Fruit fly (Drosophila melanogaster): ENCODE measurements around the gene CG13359.

Gene CG13359

DNA sequence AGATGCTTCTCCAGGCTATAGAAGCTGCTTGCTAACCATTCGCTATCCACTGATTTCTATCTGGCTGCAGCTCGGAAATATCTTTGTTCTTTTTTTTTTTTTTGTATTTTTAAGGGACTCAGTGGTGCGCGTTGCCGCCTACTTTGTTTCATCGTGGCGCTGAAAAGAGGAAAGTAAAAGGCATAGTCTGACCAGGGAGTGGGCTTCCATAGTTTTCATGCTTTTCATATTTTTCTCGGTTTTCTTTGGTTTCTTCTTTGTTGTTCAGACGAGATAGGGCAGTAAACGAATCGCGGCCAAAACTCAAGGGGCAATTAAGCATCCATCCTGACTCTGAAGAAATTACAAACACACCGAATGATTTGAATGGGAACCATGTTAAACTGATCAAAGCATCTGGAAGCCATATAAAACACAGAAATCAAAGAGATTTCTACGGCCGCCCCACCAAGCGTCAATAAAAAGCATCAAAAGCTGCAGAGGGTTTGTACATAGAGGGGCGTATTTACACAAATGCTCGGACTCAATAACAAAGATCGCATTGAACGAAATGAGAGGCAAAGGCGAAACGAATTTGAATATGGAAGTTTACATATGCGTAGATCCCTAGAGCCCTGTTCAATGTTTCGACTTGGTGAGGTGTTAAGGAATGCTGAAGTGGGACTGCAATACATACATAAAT, 30.8 kb downstream of the CG13359 start:
- TF ChIP-seq CG12605 (GFP tag; IDR thresholded peaks at IDR 0.05), result no peak
- no peak for TF ChIP-seq Pif1B (GFP tag; optimal IDR thresholded peaks at IDR 0.05)
- no peak for TF ChIP-seq CG13204 (GFP tag; optimal IDR thresholded peaks at IDR 0.05)
- TF ChIP-seq Pif1A (GFP tag; optimal IDR thresholded peaks at IDR 0.05), result no peak
- no peak for TF ChIP-seq CG17806 (tag; optimal IDR thresholded peaks at IDR 0.05)
- no peak for TF ChIP-seq CG34367 (tag; optimal IDR thresholded peaks at IDR 0.05)
- TF ChIP-seq gl (tag; optimal IDR thresholded peaks at IDR 0.05), result no peak
- TF ChIP-seq CG8159 (tag; optimal IDR thresholded peaks at IDR 0.05), result no peak
- TF ChIP-seq EcR (GFP tag; optimal IDR thresholded peaks at IDR 0.05), result no peak
- no peak for TF ChIP-seq CG14655 (GFP tag; optimal IDR thresholded peaks at IDR 0.05)
- TF ChIP-seq D1 (tag; optimal IDR thresholded peaks at IDR 0.05), result no peak
- TF ChIP-seq CG9948 (tag; optimal IDR thresholded peaks at IDR 0.05), result no peak
- TF ChIP-seq Ets98B (GFP tag; IDR thresholded peaks at IDR 0.05), result no peak
- TF ChIP-seq CG10348 (GFP tag; IDR thresholded peaks at IDR 0.05), result no peak
- TF ChIP-seq CG15710 (tag; optimal IDR thresholded peaks at IDR 0.05), result no peak
- no peak for TF ChIP-seq rn (GFP tag; IDR thresholded peaks at IDR 0.05)
- no peak for TF ChIP-seq CG32121 (GFP tag; IDR thresholded peaks at IDR 0.05)
- TF ChIP-seq Snoo (tag; optimal IDR thresholded peaks at IDR 0.05), result no peak
- TF ChIP-seq CG4496 (GFP tag; IDR thresholded peaks at IDR 0.05), result no peak

DNA sequence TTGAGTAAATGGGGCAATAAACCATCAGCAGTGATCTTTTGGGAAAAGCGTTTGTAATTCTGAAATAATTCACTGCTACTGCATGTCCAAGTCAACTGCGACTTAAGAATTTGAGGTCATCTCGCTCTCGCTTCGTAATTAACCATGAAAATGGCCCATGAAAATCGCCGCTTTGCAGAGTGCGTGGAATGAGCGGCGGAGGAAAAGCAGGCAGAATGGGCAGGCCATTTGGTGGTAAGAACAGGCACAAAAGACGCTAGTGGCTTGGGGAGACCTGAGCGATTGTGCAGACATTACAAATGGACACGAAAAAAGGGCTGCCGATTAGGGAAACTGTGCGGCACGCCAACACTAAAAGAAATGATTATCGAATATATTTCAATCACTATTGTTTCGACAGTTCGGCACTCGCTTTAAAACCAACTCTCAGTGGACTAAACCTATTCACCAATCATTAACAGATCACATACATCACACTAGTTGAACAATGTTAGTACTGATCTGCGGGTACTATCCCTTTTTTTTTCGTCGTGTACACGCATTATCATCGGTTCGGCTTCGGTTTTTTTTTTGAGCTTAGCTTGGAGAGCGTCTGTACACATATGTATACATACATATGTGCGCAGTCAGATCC, 31.7 kb downstream of the CG13359 start:
- TF ChIP-seq CG12605 (GFP tag; IDR thresholded peaks at IDR 0.05), result no peak
- TF ChIP-seq CG10348 (GFP tag; IDR thresholded peaks at IDR 0.05), result no peak
- TF ChIP-seq D1 (tag; optimal IDR thresholded peaks at IDR 0.05), result no peak
- no peak for TF ChIP-seq rn (GFP tag; IDR thresholded peaks at IDR 0.05)
- TF ChIP-seq CG4496 (GFP tag; IDR thresholded peaks at IDR 0.05), result no peak
- TF ChIP-seq Snoo (tag; optimal IDR thresholded peaks at IDR 0.05), result no peak
- peak; percentile 9 for TF ChIP-seq CG14655 (GFP tag; optimal IDR thresholded peaks at IDR 0.05)
- no peak for TF ChIP-seq EcR (GFP tag; optimal IDR thresholded peaks at IDR 0.05)
- TF ChIP-seq CG9948 (tag; optimal IDR thresholded peaks at IDR 0.05), result peak; percentile 39
- TF ChIP-seq Pif1A (GFP tag; optimal IDR thresholded peaks at IDR 0.05), result no peak
- TF ChIP-seq CG13204 (GFP tag; optimal IDR thresholded peaks at IDR 0.05), result no peak
- TF ChIP-seq fd96Ca (GFP tag; IDR thresholded peaks at IDR 0.05), result no peak
- TF ChIP-seq CG15710 (tag; optimal IDR thresholded peaks at IDR 0.05), result no peak
- no peak for TF ChIP-seq Ets98B (GFP tag; IDR thresholded peaks at IDR 0.05)
- peak; percentile 43 for TF ChIP-seq CG17806 (tag; optimal IDR thresholded peaks at IDR 0.05)
- no peak for TF ChIP-seq CG32121 (GFP tag; IDR thresholded peaks at IDR 0.05)
- no peak for TF ChIP-seq CG8301 (tag; optimal IDR thresholded peaks at IDR 0.05)
- TF ChIP-seq CG8159 (tag; optimal IDR thresholded peaks at IDR 0.05), result peak; percentile 28
- peak; percentile 19 for TF ChIP-seq CG34367 (tag; optimal IDR thresholded peaks at IDR 0.05)
- TF ChIP-seq Pif1B (GFP tag; optimal IDR thresholded peaks at IDR 0.05), result no peak
- TF ChIP-seq gl (tag; optimal IDR thresholded peaks at IDR 0.05), result no peak

DNA sequence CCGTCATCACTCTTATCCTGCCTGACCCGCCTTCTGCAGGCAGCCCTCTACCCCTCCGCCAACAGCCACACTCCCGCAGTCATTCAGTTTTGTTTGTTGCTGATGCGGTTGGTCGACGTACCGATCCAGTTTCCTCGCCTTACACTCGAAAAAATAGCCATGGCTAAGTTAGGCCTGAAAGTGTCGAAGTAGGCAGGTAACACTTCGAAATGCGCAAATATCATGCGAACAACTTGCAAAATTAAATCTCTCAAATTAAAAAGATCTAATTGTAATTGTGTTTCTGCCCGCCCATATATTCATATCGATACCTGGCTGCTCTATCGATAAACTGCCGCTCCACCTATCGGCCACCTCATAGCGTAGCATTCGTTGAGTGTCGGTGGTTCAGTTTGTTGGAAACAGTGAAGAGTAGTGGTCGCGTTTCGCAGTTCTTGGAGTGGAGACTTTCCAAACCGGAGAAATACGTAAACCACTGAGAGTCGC, 33.6 kb downstream of the CG13359 start, which contains the start of gene fz3:
Gene fz3 (plus strand): TSS at position 307 of the 486 bp plus-strand sequence.
- TF ChIP-seq CG34367 (tag; optimal IDR thresholded peaks at IDR 0.05) (peak; percentile 37), Snoo (tag; optimal IDR thresholded peaks at IDR 0.05) (peak; percentile 61), CG32121 (GFP tag; IDR thresholded peaks at IDR 0.05) (no peak), CG13204 (GFP tag; optimal IDR thresholded peaks at IDR 0.05) (peak; percentile 89), CG12605 (GFP tag; IDR thresholded peaks at IDR 0.05) (peak; percentile 46; the same call in 1 of the 2 replicates), CG14655 (GFP tag; optimal IDR thresholded peaks at IDR 0.05) (peak; percentile 70), fd96Ca (GFP tag; IDR thresholded peaks at IDR 0.05) (peak; percentile 76), CG9948 (tag; optimal IDR thresholded peaks at IDR 0.05) (peak; percentile 47), rn (GFP tag; IDR thresholded peaks at IDR 0.05) (no peak), Ets98B (GFP tag; IDR thresholded peaks at IDR 0.05) (peak; percentile 78), EcR (GFP tag; optimal IDR thresholded peaks at IDR 0.05) (peak; percentile 62), Pif1A (GFP tag; optimal IDR thresholded peaks at IDR 0.05) (peak; percentile 78), gl (tag; optimal IDR thresholded peaks at IDR 0.05) (peak; percentile 60), CG4496 (GFP tag; IDR thresholded peaks at IDR 0.05) (peak; percentile 74; the same call in 2 of the 3 replicates), D1 (tag; optimal IDR thresholded peaks at IDR 0.05) (no peak), CG8301 (tag; optimal IDR thresholded peaks at IDR 0.05) (peak; percentile 64), CG17806 (tag; optimal IDR thresholded peaks at IDR 0.05) (peak; percentile 63), CG8159 (tag; optimal IDR thresholded peaks at IDR 0.05) (peak; percentile 67), CG10348 (GFP tag; IDR thresholded peaks at IDR 0.05) (no peak), CG15710 (tag; optimal IDR thresholded peaks at IDR 0.05) (peak; percentile 68), Pif1B (GFP tag; optimal IDR thresholded peaks at IDR 0.05) (peak; percentile 79)

dm6 chrX:768480-769123, 34.7 kb downstream of the CG13359 start:
- TF ChIP-seq CG9948 (tag; optimal IDR thresholded peaks at IDR 0.05) (no peak), CG10348 (GFP tag; IDR thresholded peaks at IDR 0.05) (no peak), Pif1B (GFP tag; optimal IDR thresholded peaks at IDR 0.05) (no peak), CG12605 (GFP tag; IDR thresholded peaks at IDR 0.05) (no peak), gl (tag; optimal IDR thresholded peaks at IDR 0.05) (no peak), CG15710 (tag; optimal IDR thresholded peaks at IDR 0.05) (no peak), CG8301 (tag; optimal IDR thresholded peaks at IDR 0.05) (no peak), Ets98B (GFP tag; IDR thresholded peaks at IDR 0.05) (no peak), Pif1A (GFP tag; optimal IDR thresholded peaks at IDR 0.05) (no peak), D1 (tag; optimal IDR thresholded peaks at IDR 0.05) (no peak), CG13204 (GFP tag; optimal IDR thresholded peaks at IDR 0.05) (no peak), CG4496 (GFP tag; IDR thresholded peaks at IDR 0.05) (no peak), rn (GFP tag; IDR thresholded peaks at IDR 0.05) (no peak), CG14655 (GFP tag; optimal IDR thresholded peaks at IDR 0.05) (no peak)
